Fruit fly (Drosophila melanogaster) whole organism, embryonic: Measurements from ENCODE around the gene Hmr.

Source experiments
- CG1602 ChIP-seq: fragments of 200-800 bp; sonication (Bioruptor generic); optimal IDR thresholded peaks from 3 replicates; lab custom pipeline; 2016; ENCODE audit warnings: missing biosample characterization, missing genetic modification characterization
- CG2116 ChIP-seq: fragments of 200-800 bp; sonication (Bioruptor generic); optimal IDR thresholded peaks from 3 replicates; lab custom pipeline; 2018; ENCODE audit warnings: missing biosample characterization, mild to moderate bottlenecking, missing genetic modification characterization
- CG30020 ChIP-seq: fragments of 200-800 bp; optimal IDR thresholded peaks from 2 replicates; lab custom pipeline; 2019; ENCODE audit warnings: missing biosample characterization, mild to moderate bottlenecking, missing genetic modification characterization, moderate library complexity
- CG34224 ChIP-seq: fragments of 200-800 bp; sonication (Bioruptor generic); IDR thresholded peaks from 3 replicates; pipeline ENCODE4 v1.3.6; 2022; ENCODE audit warnings: missing biosample characterization, missing genetic modification characterization; ENCODE audit not compliant: partially characterized antibody
- CG34422 ChIP-seq: fragments of 200-800 bp; sonication (Bioruptor generic); IDR thresholded peaks from 3 replicates; pipeline ENCODE4 v1.3.6; 2022; ENCODE audit warnings: missing biosample characterization, missing genetic modification characterization
- CG6683 ChIP-seq: fragments of 200-800 bp; sonication (Bioruptor generic); optimal IDR thresholded peaks from 2 replicates; lab custom pipeline; 2017; ENCODE audit warnings: missing biosample characterization, mild to moderate bottlenecking, missing genetic modification characterization, missing genetic modification reagents
- CG6791 ChIP-seq: fragments of 200-800 bp; sonication (Bioruptor generic); IDR thresholded peaks from 3 replicates; pipeline ENCODE4 v1.3.6; 2022; ENCODE audit warnings: missing biosample characterization, missing genetic modification characterization; ENCODE audit not compliant: partially characterized antibody
- CG6813 ChIP-seq: fragments of 200-800 bp; sonication (Bioruptor generic); optimal IDR thresholded peaks from 2 replicates; lab custom pipeline; 2017; ENCODE audit warnings: missing biosample characterization, missing genetic modification characterization, mild to moderate bottlenecking, moderate library complexity, missing genetic modification reagents
- CG7987 ChIP-seq: fragments of 200-800 bp; sonication (Bioruptor generic); optimal IDR thresholded peaks from 2 replicates; lab custom pipeline; 2018; ENCODE audit warnings: missing biosample characterization, mild to moderate bottlenecking, missing genetic modification characterization, moderate library complexity
- CG8290 ChIP-seq, 3 experiments: fragments of 200-800 bp; sonication (Bioruptor generic); optimal IDR thresholded peaks; 2 replicates each; lab custom pipeline; 2016 to 2019; ENCODE audit warnings: missing biosample characterization in 3 of 3, missing genetic modification characterization in 3 of 3, mild to moderate bottlenecking in 2 of 3, moderate library complexity in 1 of 3
- CG9727 ChIP-seq: fragments of 200-800 bp; sonication (Bioruptor generic); optimal IDR thresholded peaks from 3 replicates; lab custom pipeline; 2017; ENCODE audit warnings: missing biosample characterization, mild to moderate bottlenecking, missing genetic modification characterization
- Camta ChIP-seq: fragments of 200-800 bp; sonication (Bioruptor generic); optimal IDR thresholded peaks from 2 replicates; lab custom pipeline; 2016; ENCODE audit warnings: missing biosample characterization, missing genetic modification characterization
- CoRest ChIP-seq: fragments of 200-800 bp; sonication (Bioruptor generic); optimal IDR thresholded peaks from 3 replicates; lab custom pipeline; 2018; ENCODE audit warnings: missing biosample characterization, mild to moderate bottlenecking, missing genetic modification characterization, moderate library complexity
- Deaf1 ChIP-seq: fragments of 200-800 bp; optimal IDR thresholded peaks from 3 replicates; lab custom pipeline; 2019; ENCODE audit warnings: missing biosample characterization, mild to moderate bottlenecking, missing genetic modification characterization, moderate library complexity
- Doc3 ChIP-seq: fragments of 200-800 bp; sonication (Bioruptor generic); IDR thresholded peaks from 3 replicates; pipeline ENCODE4 v1.3.6; 2022; ENCODE audit warnings: missing biosample characterization, missing genetic modification characterization; ENCODE audit not compliant: partially characterized antibody
- Dref ChIP-seq: fragments of 200-800 bp; sonication (Bioruptor generic); IDR thresholded peaks from 2 replicates; pipeline ENCODE4 v1.3.6; 2022; ENCODE audit warnings: missing biosample characterization, missing genetic modification characterization
- HLH4C ChIP-seq: fragments of 200-800 bp; sonication (Bioruptor generic); IDR thresholded peaks from 3 replicates; pipeline ENCODE4 v1.3.6; 2022; ENCODE audit warnings: missing biosample characterization, missing genetic modification characterization; ENCODE audit not compliant: partially characterized antibody
- Hand ChIP-seq: fragments of 200-800 bp; sonication (Bioruptor generic); optimal IDR thresholded peaks from 2 replicates; lab custom pipeline; 2017; ENCODE audit warnings: mild to moderate bottlenecking, missing biosample characterization, missing genetic modification reagents, missing genetic modification characterization
- Jarid2 ChIP-seq: fragments of 200-800 bp; sonication (Bioruptor generic); optimal IDR thresholded peaks from 3 replicates; lab custom pipeline; 2017; ENCODE audit warnings: mild to moderate bottlenecking, missing biosample characterization, missing genetic modification reagents, missing genetic modification characterization
- Opbp ChIP-seq: fragments of 200-800 bp; sonication (Bioruptor generic); IDR thresholded peaks from 3 replicates; pipeline ENCODE4 v1.3.6; 2022; ENCODE audit warnings: missing biosample characterization, missing genetic modification characterization; ENCODE audit not compliant: partially characterized antibody
- Trl ChIP-seq, 3 experiments: fragments of >200 bp in 2 of 3; fragments of 200-800 bp in 1 of 3; sonication (Bioruptor generic) in 1 of 3; optimal IDR thresholded peaks; 2 replicates in 1 of 3; 3 replicates in 2 of 3; lab custom pipeline; 2016 to 2017; ENCODE audit warnings: missing biosample characterization in 1 of 3, missing genetic modification characterization in 1 of 3
- abd-A ChIP-seq: fragments of 200-800 bp; sonication (Bioruptor generic); optimal IDR thresholded peaks from 3 replicates; lab custom pipeline; 2019; ENCODE audit warnings: missing biosample characterization, mild to moderate bottlenecking, missing genetic modification characterization, moderate library complexity
- az2 ChIP-seq: fragments of 200-800 bp; sonication (Bioruptor generic); optimal IDR thresholded peaks from 3 replicates; lab custom pipeline; 2016; ENCODE audit warnings: missing biosample characterization, missing genetic modification characterization
- bbx ChIP-seq: fragments of 200-800 bp; sonication (Bioruptor generic); IDR thresholded peaks from 2 replicates; pipeline ENCODE4 v1.3.6; 2022; ENCODE audit warnings: missing biosample characterization, missing genetic modification characterization; ENCODE audit not compliant: partially characterized antibody
- cg ChIP-seq: fragments of 200-800 bp; sonication (Bioruptor generic); optimal IDR thresholded peaks from 3 replicates; lab custom pipeline; 2019; ENCODE audit warnings: missing biosample characterization, mild to moderate bottlenecking, missing genetic modification characterization, moderate library complexity
- chinmo ChIP-seq: fragments of 200-800 bp; sonication (Bioruptor generic); IDR thresholded peaks from 4 replicates; pipeline ENCODE4 v1.3.6; 2022; ENCODE audit warnings: missing biosample characterization, missing genetic modification characterization; ENCODE audit not compliant: partially characterized antibody
- chm ChIP-seq: fragments of 200-800 bp; sonication (Bioruptor generic); IDR thresholded peaks from 2 replicates; pipeline ENCODE4 v1.3.6; 2022; ENCODE audit warnings: missing biosample characterization, missing genetic modification characterization
- crol ChIP-seq: fragments of 200-800 bp; sonication (Bioruptor generic); IDR thresholded peaks from 2 replicates; pipeline ENCODE4 v1.3.6; 2022; ENCODE audit warnings: missing biosample characterization, missing genetic modification characterization
- cwo ChIP-seq: fragments of 200-800 bp; sonication (Bioruptor generic); optimal IDR thresholded peaks from 3 replicates; lab custom pipeline; 2017; ENCODE audit warnings: missing biosample characterization, missing genetic modification characterization, mild to moderate bottlenecking, moderate library complexity, missing genetic modification reagents
- lmd ChIP-seq: fragments of 200-800 bp; sonication (Bioruptor generic); IDR thresholded peaks from 2 replicates; pipeline ENCODE4 v1.3.6; 2022; ENCODE audit warnings: missing biosample characterization, missing genetic modification characterization
- mld ChIP-seq: fragments of 200-800 bp; sonication (Bioruptor generic); IDR thresholded peaks from 3 replicates; pipeline ENCODE4 v1.3.6; 2022; ENCODE audit warnings: missing biosample characterization, missing genetic modification characterization; ENCODE audit not compliant: partially characterized antibody
- nom ChIP-seq: fragments of 200-800 bp; sonication (Bioruptor generic); optimal IDR thresholded peaks from 2 replicates; lab custom pipeline; 2017; ENCODE audit warnings: missing biosample characterization, missing genetic modification characterization, mild to moderate bottlenecking, moderate library complexity, missing genetic modification reagents
- prd ChIP-seq, 3 experiments: fragments of >200 bp in 2 of 3; fragments of 200-800 bp in 1 of 3; sonication (Bioruptor generic) in 1 of 3; optimal IDR thresholded peaks in 2 of 3; IDR thresholded peaks in 1 of 3; 2 replicates in 2 of 3; 3 replicates in 1 of 3; pipeline versions ENCODE4 v1.3.6 to Lab custom; 2017 to 2022; ENCODE audit warnings: missing biosample characterization in 1 of 3, missing genetic modification characterization in 1 of 3
- rib ChIP-seq: fragments of 200-800 bp; sonication (Bioruptor generic); IDR thresholded peaks from 2 replicates; pipeline ENCODE4 v1.3.6; 2022; ENCODE audit warnings: missing biosample characterization, missing genetic modification characterization
- sima ChIP-seq: fragments of 200-800 bp; sonication (Bioruptor generic); optimal IDR thresholded peaks from 2 replicates; lab custom pipeline; 2016; ENCODE audit warnings: missing biosample characterization, missing genetic modification characterization
- sr ChIP-seq: fragments of 200-800 bp; sonication (Bioruptor generic); IDR thresholded peaks from 3 replicates; pipeline ENCODE4 v1.3.6; 2022; ENCODE audit warnings: missing biosample characterization, missing genetic modification characterization
- tna ChIP-seq: fragments of 200-800 bp; sonication (Bioruptor generic); IDR thresholded peaks from 2 replicates; pipeline ENCODE4 v1.3.6; 2022; ENCODE audit warnings: missing biosample characterization, missing genetic modification characterization; ENCODE audit not compliant: partially characterized antibody
- unc-4 ChIP-seq: fragments of 200-800 bp; sonication (Bioruptor generic); IDR thresholded peaks from 2 replicates; pipeline ENCODE4 v1.3.6; 2022; ENCODE audit warnings: missing biosample characterization, missing genetic modification characterization; ENCODE audit not compliant: partially characterized antibody
- vnd ChIP-seq: fragments of 200-800 bp; sonication (Bioruptor generic); IDR thresholded peaks from 3 replicates; pipeline ENCODE4 v1.3.6; 2022; ENCODE audit warnings: missing biosample characterization, missing genetic modification characterization; ENCODE audit not compliant: partially characterized antibody
- vvl ChIP-seq: fragments of 200-800 bp; sonication (Bioruptor generic); IDR thresholded peaks from 2 replicates; pipeline ENCODE4 v1.3.6; 2022; ENCODE audit warnings: missing biosample characterization, missing genetic modification characterization
- yki ChIP-seq: fragments of >200 bp; optimal IDR thresholded peaks from 3 replicates; lab custom pipeline; 2018
- z ChIP-seq: fragments of 200-800 bp; sonication (Bioruptor generic); IDR thresholded peaks from 3 replicates; pipeline ENCODE4 v1.3.6; 2022; ENCODE audit warnings: missing biosample characterization, missing genetic modification characterization
- zen2 ChIP-seq: fragments of 200-800 bp; sonication (Bioruptor generic); IDR thresholded peaks from 3 replicates; pipeline ENCODE4 v1.3.6; 2022; ENCODE audit warnings: missing biosample characterization, missing genetic modification characterization; ENCODE audit not compliant: partially characterized antibody
- zfh1 ChIP-seq: fragments of 200-800 bp; sonication (Bioruptor generic); IDR thresholded peaks from 3 replicates; pipeline ENCODE4 v1.3.6; 2022; ENCODE audit warnings: missing biosample characterization, missing genetic modification characterization

The Hmr gene

DNA sequence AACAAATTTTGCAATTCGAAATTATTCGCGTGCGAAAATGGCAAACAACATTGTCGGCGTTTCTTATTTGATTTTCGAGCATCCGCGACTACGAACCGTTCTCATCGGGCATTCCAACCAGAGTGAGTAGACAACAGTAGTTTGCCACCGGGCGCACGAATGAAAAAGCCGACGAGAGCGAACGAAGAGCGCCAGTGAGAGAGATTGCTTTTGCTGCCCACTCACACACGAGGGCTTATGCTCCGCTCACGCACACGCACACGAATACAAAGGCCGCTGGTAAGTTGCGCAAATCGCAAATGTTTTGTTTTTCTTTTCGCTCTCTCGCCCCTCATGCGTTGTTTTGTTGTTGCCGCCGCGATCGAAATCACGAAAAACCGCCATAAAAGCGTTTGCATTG is 49.0 kb downstream of the Hmr start (continued):
- TF ChIP-seq cg (GFP tag; lab: Kevin White, UChicago) (peak; percentile 83), Hand (GFP tag; lab: Kevin White, UChicago) (no peak), CG34422 (peak; percentile 20; the same call in 1 of the 3 replicates), prd (optimal IDR thresholded peaks at IDR 0.05; lab: Kevin White, UChicago) (no peak), prd (GFP tag; IDR thresholded peaks at IDR 0.05; lab: Robert Waterston, UW) (no peak), CG6791 (GFP tag; lab: Robert Waterston, UW) (peak; percentile 16; the same call in 1 of the 3 replicates), mld (GFP tag; lab: Robert Waterston, UW) (0 out of 3 replicates have a peak, but pooled peaks have one; percentile 47), CG6813 (GFP tag; lab: Kevin White, UChicago) (no peak), CG8290 (GFP tag; optimal IDR thresholded peaks at IDR 0.05; lab: Kevin White, UChicago) (no peak), CG8290 (tag; optimal IDR thresholded peaks at IDR 0.05; lab: Kevin White, UChicago) (peak in 1 of 2 experiments; percentile 38), z (GFP tag; lab: Robert Waterston, UW) (peak; percentile 5; the same call in 1 of the 3 replicates), zfh1 (GFP tag; lab: Robert Waterston, UW) (no peak), Doc3 (GFP tag; lab: Robert Waterston, UW) (0 out of 3 replicates have a peak, but pooled peaks have one; percentile 25), CoRest (no peak), sima (GFP tag; lab: Kevin White, UChicago) (no peak), CG34224 (GFP tag; lab: Robert Waterston, UW) (peak; percentile 46; the same call in 1 of the 3 replicates), HLH4C (0 out of 3 replicates have a peak, but pooled peaks have one; percentile 11), Camta (GFP tag; lab: Kevin White, UChicago) (no peak), az2 (no peak), zen2 (GFP tag; lab: Robert Waterston, UW) (peak; percentile 63; the same call in 1 of the 3 replicates), crol (GFP tag; lab: Robert Waterston, UW) (peak; percentile 29; the same call in 1 of the 2 replicates), Dref (GFP tag; lab: Robert Waterston, UW) (no peak), vnd (GFP tag; lab: Robert Waterston, UW) (0 out of 3 replicates have a peak, but pooled peaks have one; percentile 37), abd-A (peak; percentile 43), sr (GFP tag; lab: Robert Waterston, UW) (peak; percentile 83), nom (GFP tag; lab: Kevin White, UChicago) (peak; percentile 45), lmd (no peak), bbx (GFP tag; lab: Robert Waterston, UW) (peak; percentile 68; the same call in 1 of the 2 replicates), tna (GFP tag; lab: Robert Waterston, UW) (peak; percentile 68), CG7987 (GFP tag; lab: Kevin White, UChicago) (no peak), chinmo (GFP tag; lab: Robert Waterston, UW) (peak; percentile 82; the same call in 1 of the 4 replicates), chm (GFP tag; lab: Robert Waterston, UW) (peak; percentile 66; the same call in 1 of the 2 replicates), Jarid2 (GFP tag; lab: Kevin White, UChicago) (peak; percentile 96), CG30020 (tag; lab: Kevin White, UChicago) (no peak), cwo (GFP tag; lab: Kevin White, UChicago) (no peak), Deaf1 (peak; percentile 96), unc-4 (peak; percentile 35; the same call in 1 of the 2 replicates), rib (GFP tag; lab: Robert Waterston, UW) (peak; percentile 93), vvl (GFP tag; lab: Robert Waterston, UW) (0 out of 2 replicates have a peak, but pooled peaks have one; percentile 4), CG9727 (GFP tag; lab: Kevin White, UChicago) (no peak), CG2116 (no peak), CG6683 (GFP tag; lab: Kevin White, UChicago) (no peak), Trl (optimal IDR thresholded peaks at IDR 0.05; lab: Kevin White, UChicago) (peak; percentile 92 to 93), Trl (GFP tag; optimal IDR thresholded peaks at IDR 0.05; lab: Kevin White, UChicago) (no peak), CG1602 (GFP tag; lab: Kevin White, UChicago) (no peak), yki (lab: Kevin White, UChicago) (peak; percentile 62), Opbp (0 out of 3 replicates have a peak, but pooled peaks have one; percentile 18)
